Fruit fly (Drosophila melanogaster) whole organism, embryonic: ENCODE data around the gene fne.

Experiments used
- Abd-B ChIP-seq: fragments of 200-800 bp; sonication (Bioruptor generic); optimal IDR thresholded peaks from 2 replicates; lab custom pipeline; 2018; ENCODE audit warnings: missing biosample characterization, mild to moderate bottlenecking, missing genetic modification characterization, moderate library complexity
- CHES-1-like ChIP-seq: fragments of 200-800 bp; sonication (Bioruptor generic); optimal IDR thresholded peaks from 2 replicates; lab custom pipeline; 2016; ENCODE audit warnings: missing biosample characterization, missing genetic modification characterization

DNA sequence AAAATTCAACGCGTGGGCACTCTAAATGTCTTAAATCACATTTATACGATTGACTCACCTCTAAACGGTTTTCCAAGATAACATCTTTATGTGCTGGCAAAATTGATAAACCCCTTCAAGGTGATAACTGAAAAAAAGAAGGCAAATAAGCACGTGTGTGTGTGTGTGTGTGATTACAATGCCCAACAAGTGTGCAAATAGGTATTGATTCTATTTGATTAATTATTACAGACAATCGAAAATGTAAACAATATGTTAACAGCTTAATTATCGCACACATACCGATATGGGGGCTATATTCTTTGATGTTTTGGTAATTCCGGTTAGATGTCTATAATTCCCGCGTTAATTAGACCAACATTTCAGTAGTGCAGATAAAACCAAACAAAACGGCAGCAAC, 30.7 kb upstream of the fne start:
- TF ChIP-seq Abd-B (GFP tag; lab: Kevin White, UChicago) (no peak), CHES-1-like (GFP tag; lab: Kevin White, UChicago) (no peak)
